Fruit fly (Drosophila melanogaster) whole organism, prepupa: ENCODE results near the gene Pino.

Source experiments
- Blimp-1 ChIP-seq: fragments of 200-800 bp; sonication (Bioruptor generic); optimal IDR thresholded peaks from 3 replicates; lab custom pipeline; 2017; ENCODE audit warnings: missing biosample characterization, missing genetic modification characterization, mild to moderate bottlenecking, moderate library complexity, missing genetic modification reagents
- CG10631 ChIP-seq: fragments of 200-800 bp; sonication (Bioruptor generic); optimal IDR thresholded peaks from 2 replicates; lab custom pipeline; 2016; ENCODE audit warnings: missing biosample characterization, missing genetic modification characterization
- CG10669 ChIP-seq: fragments of 200-800 bp; sonication (Bioruptor generic); optimal IDR thresholded peaks from 3 replicates; lab custom pipeline; 2018; ENCODE audit warnings: missing biosample characterization, mild to moderate bottlenecking, missing genetic modification characterization, moderate library complexity
- CG11294 ChIP-seq: fragments of 200-800 bp; sonication (Bioruptor generic); IDR thresholded peaks from 2 replicates; pipeline ENCODE4 v1.3.6; 2022; ENCODE audit warnings: missing biosample characterization, missing genetic modification characterization
- CG11902 ChIP-seq: fragments of 200-800 bp; sonication (Bioruptor generic); optimal IDR thresholded peaks from 3 replicates; lab custom pipeline; 2016; ENCODE audit warnings: missing biosample characterization, missing genetic modification characterization
- CG15336 ChIP-seq: fragments of 200-800 bp; sonication (Bioruptor generic); IDR thresholded peaks from 2 replicates; pipeline ENCODE4 v1.3.6; 2022; ENCODE audit warnings: missing biosample characterization, missing genetic modification characterization
- CG3032 ChIP-seq: fragments of 200-800 bp; optimal IDR thresholded peaks from 2 replicates; lab custom pipeline; 2019; ENCODE audit warnings: missing biosample characterization, mild to moderate bottlenecking, missing genetic modification characterization, moderate library complexity
- CG31627 ChIP-seq: fragments of 200-800 bp; sonication (Bioruptor generic); optimal IDR thresholded peaks from 3 replicates; lab custom pipeline; 2016; ENCODE audit warnings: missing biosample characterization, missing genetic modification characterization
- CG34406 ChIP-seq: fragments of 200-800 bp; sonication (Bioruptor generic); optimal IDR thresholded peaks from 3 replicates; lab custom pipeline; 2016; ENCODE audit warnings: missing biosample characterization, missing genetic modification characterization
- CG3919 ChIP-seq: fragments of 200-800 bp; sonication (Bioruptor generic); optimal IDR thresholded peaks from 3 replicates; lab custom pipeline; 2016; ENCODE audit warnings: missing biosample characterization, missing genetic modification characterization
- CG6163 ChIP-seq: fragments of 200-800 bp; sonication (Bioruptor generic); IDR thresholded peaks from 3 replicates; pipeline ENCODE4 v1.3.6; 2022; ENCODE audit warnings: missing biosample characterization, missing genetic modification characterization
- CG6792 ChIP-seq: fragments of 200-800 bp; sonication (Bioruptor generic); optimal IDR thresholded peaks from 3 replicates; lab custom pipeline; 2016; ENCODE audit warnings: missing biosample characterization, missing genetic modification characterization
- CG6808 ChIP-seq: fragments of 200-800 bp; sonication (Bioruptor generic); optimal IDR thresholded peaks from 3 replicates; lab custom pipeline; 2017; ENCODE audit warnings: missing biosample characterization, missing genetic modification characterization, mild to moderate bottlenecking, moderate library complexity, missing genetic modification reagents
- CG8632 ChIP-seq: fragments of 200-800 bp; sonication (Bioruptor generic); optimal IDR thresholded peaks from 3 replicates; lab custom pipeline; 2016; ENCODE audit warnings: missing biosample characterization, missing genetic modification characterization
- CG9139 ChIP-seq: fragments of 200-800 bp; sonication (Bioruptor generic); optimal IDR thresholded peaks from 3 replicates; lab custom pipeline; 2017; ENCODE audit warnings: missing biosample characterization, mild to moderate bottlenecking, missing genetic modification characterization
- Eip75B ChIP-seq: fragments of 200-800 bp; sonication (Bioruptor generic); optimal IDR thresholded peaks from 3 replicates; lab custom pipeline; 2016; ENCODE audit warnings: missing biosample characterization, missing genetic modification characterization
- Eip78C ChIP-seq: fragments of 200-800 bp; sonication (Bioruptor generic); peaks from one replicate; lab custom pipeline; 2016; ENCODE audit warnings: missing biosample characterization, missing genetic modification characterization
- Ets21C ChIP-seq: fragments of 200-800 bp; sonication (Bioruptor generic); optimal IDR thresholded peaks from 3 replicates; lab custom pipeline; 2016; ENCODE audit warnings: missing biosample characterization, missing genetic modification characterization
- Ets96B ChIP-seq: fragments of 200-800 bp; optimal IDR thresholded peaks from 2 replicates; lab custom pipeline; 2019; ENCODE audit warnings: missing biosample characterization, mild to moderate bottlenecking, missing genetic modification characterization, moderate library complexity
- Gug ChIP-seq: fragments of 200-800 bp; sonication (Bioruptor generic); IDR thresholded peaks from 2 replicates; pipeline ENCODE4 v1.3.6; 2022; ENCODE audit warnings: missing biosample characterization, missing genetic modification characterization
- Hr39 ChIP-seq: fragments of 200-800 bp; sonication (Bioruptor generic); optimal IDR thresholded peaks from 2 replicates; lab custom pipeline; 2016; ENCODE audit warnings: missing biosample characterization, missing genetic modification characterization
- Hr4 ChIP-seq: fragments of 200-800 bp; sonication (Bioruptor generic); optimal IDR thresholded peaks from 3 replicates; lab custom pipeline; 2016; ENCODE audit warnings: missing biosample characterization, missing genetic modification characterization
- Lpt ChIP-seq: fragments of 200-800 bp; sonication (Bioruptor generic); optimal IDR thresholded peaks from 3 replicates; lab custom pipeline; 2016; ENCODE audit warnings: missing biosample characterization, missing genetic modification characterization
- Met ChIP-seq: fragments of 200-800 bp; sonication (Bioruptor generic); optimal IDR thresholded peaks from 3 replicates; lab custom pipeline; 2016; ENCODE audit warnings: missing biosample characterization, missing genetic modification characterization
- Smox ChIP-seq: fragments of 200-800 bp; sonication (Bioruptor generic); optimal IDR thresholded peaks from 3 replicates; lab custom pipeline; 2016; ENCODE audit warnings: missing biosample characterization, missing genetic modification characterization
- Sox102F ChIP-seq: fragments of 200-800 bp; sonication (Bioruptor generic); optimal IDR thresholded peaks from 2 replicates; lab custom pipeline; 2016; ENCODE audit warnings: missing biosample characterization, mild to moderate bottlenecking, missing genetic modification characterization
- Sox14 ChIP-seq: fragments of 200-800 bp; sonication (Bioruptor generic); optimal IDR thresholded peaks from 3 replicates; lab custom pipeline; 2016; ENCODE audit warnings: missing biosample characterization, missing genetic modification characterization
- Sox15 ChIP-seq: fragments of 200-800 bp; sonication (Bioruptor generic); optimal IDR thresholded peaks from 3 replicates; lab custom pipeline; 2016; ENCODE audit warnings: missing biosample characterization, missing genetic modification characterization
- achi ChIP-seq: fragments of 200-800 bp; sonication (Bioruptor generic); optimal IDR thresholded peaks from 3 replicates; lab custom pipeline; 2016; ENCODE audit warnings: missing biosample characterization, missing genetic modification characterization
- cyc ChIP-seq: fragments of 200-800 bp; sonication (Bioruptor generic); optimal IDR thresholded peaks from 3 replicates; lab custom pipeline; 2016; ENCODE audit warnings: missing biosample characterization, missing genetic modification characterization
- dac ChIP-seq: fragments of 200-800 bp; sonication (Bioruptor generic); optimal IDR thresholded peaks from 2 replicates; lab custom pipeline; 2017; ENCODE audit warnings: missing biosample characterization, mild to moderate bottlenecking, missing genetic modification characterization
- dsx ChIP-seq: fragments of 200-800 bp; optimal IDR thresholded peaks from 3 replicates; lab custom pipeline; 2019; ENCODE audit warnings: missing biosample characterization, mild to moderate bottlenecking, missing genetic modification characterization, moderate library complexity; ENCODE audit not compliant: poor library complexity, severe bottlenecking
- esn ChIP-seq: fragments of 200-800 bp; sonication (Bioruptor generic); optimal IDR thresholded peaks from 2 replicates; lab custom pipeline; 2016; ENCODE audit warnings: missing biosample characterization, mild to moderate bottlenecking, missing genetic modification characterization, moderate library complexity
- fd59A ChIP-seq: fragments of 200-800 bp; sonication (Bioruptor generic); optimal IDR thresholded peaks from 2 replicates; lab custom pipeline; 2017; ENCODE audit warnings: missing biosample characterization, mild to moderate bottlenecking, missing genetic modification characterization, missing genetic modification reagents
- fkh ChIP-seq: fragments of 200-800 bp; sonication (Bioruptor generic); optimal IDR thresholded peaks from 3 replicates; lab custom pipeline; 2017; ENCODE audit warnings: missing biosample characterization, mild to moderate bottlenecking, missing genetic modification characterization, moderate library complexity
- lz ChIP-seq: fragments of 200-800 bp; sonication (Bioruptor generic); optimal IDR thresholded peaks from 3 replicates; lab custom pipeline; 2016; ENCODE audit warnings: missing biosample characterization, missing genetic modification characterization
- net ChIP-seq: fragments of 200-800 bp; sonication (Bioruptor generic); optimal IDR thresholded peaks from 3 replicates; lab custom pipeline; 2016; ENCODE audit warnings: missing biosample characterization, missing genetic modification characterization
- salr ChIP-seq, 2 experiments: fragments of 200-800 bp; sonication (Bioruptor generic); optimal IDR thresholded peaks; 3 replicates each; lab custom pipeline; 2016 to 2018; ENCODE audit warnings: missing biosample characterization in 2 of 2, missing genetic modification characterization in 2 of 2, mild to moderate bottlenecking in 1 of 2
- ss ChIP-seq, 2 experiments: fragments of 200-800 bp; sonication (Bioruptor generic); optimal IDR thresholded peaks; 2 replicates in 1 of 2; 3 replicates in 1 of 2; lab custom pipeline; 2017 to 2018; ENCODE audit warnings: mild to moderate bottlenecking in 2 of 2, missing biosample characterization in 2 of 2, missing genetic modification characterization in 2 of 2, moderate library complexity in 1 of 2
- svp ChIP-seq: fragments of 200-800 bp; sonication (Bioruptor generic); peaks from one replicate; lab custom pipeline; 2016; ENCODE audit warnings: missing biosample characterization, missing genetic modification characterization
- topi ChIP-seq: fragments of 200-800 bp; sonication (Bioruptor generic); optimal IDR thresholded peaks from 3 replicates; lab custom pipeline; 2016; ENCODE audit warnings: missing biosample characterization, missing genetic modification characterization

Gene Pino

dm6 chr2L:1172704-1173107 lies 44.0 kb upstream of the Pino start, which contains the start of the genes Charon and CG4887 (continued):
- TF ChIP-seq salr (GFP tag; optimal IDR thresholded peaks at IDR 0.05; lab: Kevin White, UChicago) (peak in 1 of 2 experiments; percentile 29), Ets21C (GFP tag; lab: Kevin White, UChicago) (no peak), Eip78C (no peak), CG11902 (GFP tag; lab: Kevin White, UChicago) (peak; percentile 75), CG3032 (tag; lab: Kevin White, UChicago) (peak; percentile 78), CG15336 (peak; percentile 41; the same call in 1 of the 2 replicates), cyc (GFP tag; lab: Kevin White, UChicago) (peak; percentile 87), Hr39 (peak; percentile 89)

dm6 chr2L:1169867-1170415 lies 41.2 kb upstream of the Pino start, which contains the start of the genes CG31922 and Plap:
Gene CG31922, plus strand, starts transcription at chr2L:1170181.
Gene Plap, minus strand, starts transcription at chr2L:1170365.
- TF ChIP-seq ss (GFP tag; optimal IDR thresholded peaks at IDR 0.05; lab: Kevin White, UChicago) (no peak), Sox15 (GFP tag; lab: Kevin White, UChicago) (peak; percentile 45), Ets96B (tag; lab: Kevin White, UChicago) (peak; percentile 58), CG34406 (GFP tag; lab: Kevin White, UChicago) (peak; percentile 60), Eip78C (peak; percentile 89), Eip75B (GFP tag; lab: Kevin White, UChicago) (no peak), CG9139 (GFP tag; lab: Kevin White, UChicago) (no peak), CG31627 (GFP tag; lab: Kevin White, UChicago) (peak; percentile 74), CG11902 (GFP tag; lab: Kevin White, UChicago) (peak; percentile 40), Gug (no peak), fd59A (peak; percentile 1), Lpt (GFP tag; lab: Kevin White, UChicago) (peak; percentile 3), svp (GFP tag; lab: Kevin White, UChicago) (peak; percentile 97), CG11294 (no peak), cyc (GFP tag; lab: Kevin White, UChicago) (peak; percentile 66), achi (no peak), CG10669 (GFP tag; lab: Kevin White, UChicago) (no peak), CG3919 (GFP tag; lab: Kevin White, UChicago) (peak; percentile 51), CG6792 (GFP tag; lab: Kevin White, UChicago) (peak; percentile 59), CG6808 (GFP tag; lab: Kevin White, UChicago) (no peak), Hr4 (GFP tag; lab: Kevin White, UChicago) (no peak), Met (GFP tag; lab: Kevin White, UChicago) (no peak), lz (peak; percentile 78), Hr39 (peak; percentile 63), CG3032 (tag; lab: Kevin White, UChicago) (peak; percentile 67), esn (GFP tag; lab: Kevin White, UChicago) (peak; percentile 82), CG8632 (GFP tag; lab: Kevin White, UChicago) (peak; percentile 17), dsx (GFP tag; lab: Kevin White, UChicago) (peak; percentile 87), fkh (no peak), net (peak; percentile 18), Sox14 (GFP tag; lab: Kevin White, UChicago) (peak; percentile 89), dac (no peak), Sox102F (no peak), topi (GFP tag; lab: Kevin White, UChicago) (peak; percentile 69), Smox (GFP tag; lab: Kevin White, UChicago) (no peak)

dm6 chr2L:1166326-1166725 lies 37.6 kb upstream of the Pino start, which contains the start of gene CG14341:
Gene CG14341, plus strand, starts transcription at chr2L:1166506.
- TF ChIP-seq CG3919 (GFP tag; lab: Kevin White, UChicago) (no peak), ss (GFP tag; optimal IDR thresholded peaks at IDR 0.05; lab: Kevin White, UChicago) (no peak), esn (GFP tag; lab: Kevin White, UChicago) (peak; percentile 26), Hr39 (no peak), CG34406 (GFP tag; lab: Kevin White, UChicago) (no peak), topi (GFP tag; lab: Kevin White, UChicago) (no peak), CG10631 (GFP tag; lab: Kevin White, UChicago) (no peak), cyc (GFP tag; lab: Kevin White, UChicago) (no peak), CG6163 (GFP tag; lab: Robert Waterston, UW) (no peak), salr (GFP tag; optimal IDR thresholded peaks at IDR 0.05; lab: Kevin White, UChicago) (no peak), Blimp-1 (no peak), Ets21C (GFP tag; lab: Kevin White, UChicago) (no peak), svp (GFP tag; lab: Kevin White, UChicago) (peak; percentile 66), fd59A (no peak)
- TF ChIP-seq, all 60 proteins: peak for 2
